3 worm cellular contexts compared by ENCODE assay signal in the genomic region with DNA sequence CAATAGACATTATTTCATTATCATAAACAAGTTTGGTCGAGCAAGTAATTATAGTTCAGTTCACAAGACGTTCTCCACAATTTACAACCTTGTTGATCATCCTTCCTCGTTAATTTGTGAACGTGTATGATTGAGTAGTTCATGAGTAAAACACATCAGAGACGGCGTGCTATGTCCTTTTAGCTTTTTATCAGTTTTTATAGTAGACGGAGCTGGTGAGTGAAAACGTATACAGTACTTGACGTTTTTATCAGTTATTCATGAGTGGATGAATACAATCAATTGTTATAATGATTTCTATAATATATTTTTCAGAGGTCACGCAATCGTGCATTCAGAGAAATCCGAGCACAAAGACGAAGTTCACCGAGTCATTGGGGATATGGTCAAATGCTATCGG.
TF ChIP-seq lines count a peak whose summit lies in the region.

No protein-coding gene starts in this region.

TF ChIP-seq in whole organism, L2 larva, 48 proteins besides CTCF, POLR2A, EP300 and RAD21:
- TF ChIP-seq fos-1 (tag; optimal IDR thresholded peaks at IDR 0.05; lab: Kevin White, UChicago) (peak; percentile 35), crh-2 (tag; optimal IDR thresholded peaks at IDR 0.05; lab: Kevin White, UChicago) (peak; percentile 6), aly-2 (tag; optimal IDR thresholded peaks at IDR 0.05; lab: Kevin White, UChicago) (no peak)

TF ChIP-seq in whole organism, L3 larva, 47 proteins besides CTCF, POLR2A, EP300 and RAD21:
- TF ChIP-seq mml-1 (tag; optimal IDR thresholded peaks at IDR 0.05; lab: Kevin White, UChicago), result no peak
- no peak for TF ChIP-seq daf-12 (tag; optimal IDR thresholded peaks at IDR 0.05; lab: Kevin White, UChicago)
- no peak for TF ChIP-seq hmg-11 (tag; optimal IDR thresholded peaks at IDR 0.05; lab: Kevin White, UChicago)
- TF ChIP-seq skn-1 (tag; optimal IDR thresholded peaks at IDR 0.05; lab: Kevin White, UChicago), result no peak
- TF ChIP-seq lsy-12 (tag; optimal IDR thresholded peaks at IDR 0.05; lab: Kevin White, UChicago), result no peak
- TF ChIP-seq ceh-9 (tag; optimal IDR thresholded peaks at IDR 0.05; lab: Kevin White, UChicago), result no peak
- peak; percentile 54 for TF ChIP-seq elt-2 (tag; optimal IDR thresholded peaks at IDR 0.05; lab: Kevin White, UChicago)
- TF ChIP-seq nhr-11 (tag; optimal IDR thresholded peaks at IDR 0.05; lab: Kevin White, UChicago), result no peak
- no peak for TF ChIP-seq nhr-12 (tag; optimal IDR thresholded peaks at IDR 0.05; lab: Kevin White, UChicago)
- no peak for TF ChIP-seq egl-27 (tag; optimal IDR thresholded peaks at IDR 0.05; lab: Kevin White, UChicago)
- no peak for TF ChIP-seq fkh-2 (tag; optimal IDR thresholded peaks at IDR 0.05; lab: Kevin White, UChicago)
- TF ChIP-seq ama-1 (optimal IDR thresholded peaks at IDR 0.05; lab: Kevin White, UChicago), result no peak
- TF ChIP-seq nhr-237 (tag; optimal IDR thresholded peaks at IDR 0.05; lab: Kevin White, UChicago), result no peak
- no peak for TF ChIP-seq nfya-1 (tag; optimal IDR thresholded peaks at IDR 0.05; lab: Kevin White, UChicago; ENCODE audit: insufficient read depth)
- peak; percentile 71 for TF ChIP-seq pqm-1 (tag; optimal IDR thresholded peaks at IDR 0.05; lab: Kevin White, UChicago)
- TF ChIP-seq jun-1 (tag; optimal IDR thresholded peaks at IDR 0.05; lab: Kevin White, UChicago), result no peak
- TF ChIP-seq nhr-77 (tag; optimal IDR thresholded peaks at IDR 0.05; lab: Kevin White, UChicago), result no peak
- no peak for TF ChIP-seq lin-39 (tag; optimal IDR thresholded peaks at IDR 0.05; lab: Kevin White, UChicago)
- no peak for TF ChIP-seq ceh-82 (tag; optimal IDR thresholded peaks at IDR 0.05; lab: Kevin White, UChicago)
- TF ChIP-seq pha-4 (tag; optimal IDR thresholded peaks at IDR 0.05; lab: Kevin White, UChicago), result peak; percentile 2
- TF ChIP-seq ztf-4 (tag; optimal IDR thresholded peaks at IDR 0.05; lab: Kevin White, UChicago), result no peak
- no peak for TF ChIP-seq ceh-16 (tag; optimal IDR thresholded peaks at IDR 0.05; lab: Kevin White, UChicago)
- TF ChIP-seq egl-5 (tag; optimal IDR thresholded peaks at IDR 0.05; lab: Kevin White, UChicago), result no peak
- no peak for TF ChIP-seq ceh-28 (tag; optimal IDR thresholded peaks at IDR 0.05; lab: Kevin White, UChicago)
- TF ChIP-seq sea-2 (GFP tag; optimal IDR thresholded peaks at IDR 0.05; lab: Kevin White, UChicago), result no peak
- TF ChIP-seq snpc-4 (tag; optimal IDR thresholded peaks at IDR 0.05; lab: Kevin White, UChicago), result no peak

TF ChIP-seq in whole organism, L4 larva, 104 proteins besides CTCF, POLR2A, EP300 and RAD21:
- TF ChIP-seq nhr-111 (GFP tag; optimal IDR thresholded peaks at IDR 0.05; lab: Kevin White, UChicago) (no peak), daf-12 (tag; optimal IDR thresholded peaks at IDR 0.05; lab: Kevin White, UChicago) (no peak), daf-16 (GFP tag; optimal IDR thresholded peaks at IDR 0.05; lab: Kevin White, UChicago) (no peak), daf-16 (tag; optimal IDR thresholded peaks at IDR 0.05; lab: Kevin White, UChicago) (peak; percentile 81), F44E2.7 (GFP tag; IDR thresholded peaks at IDR 0.05; lab: Robert Waterston, UW) (no peak), dmd-9 (GFP tag; IDR thresholded peaks at IDR 0.05; lab: Robert Waterston, UW) (no peak), D1046.2 (GFP tag; IDR thresholded peaks at IDR 0.05; lab: Robert Waterston, UW) (no peak), zip-2 (tag; optimal IDR thresholded peaks at IDR 0.05; lab: Kevin White, UChicago) (no peak), nhr-77 (tag; optimal IDR thresholded peaks at IDR 0.05; lab: Kevin White, UChicago) (no peak), mxl-2 (GFP tag; conservative IDR thresholded peaks at IDR 0.05; lab: Robert Waterston, UW) (no peak), T26A8.4 (GFP tag; IDR thresholded peaks at IDR 0.05; lab: Robert Waterston, UW) (no peak), hif-1 (tag; optimal IDR thresholded peaks at IDR 0.05; lab: Kevin White, UChicago) (peak in 1 of 2 experiments; percentile 37), ces-1 (GFP tag; optimal IDR thresholded peaks at IDR 0.05; lab: Kevin White, UChicago) (no peak), dmd-6 (GFP tag; IDR thresholded peaks at IDR 0.05; lab: Robert Waterston, UW) (0 out of 2 replicates have a peak, but pooled peaks have one; percentile 21), gei-8 (GFP tag; optimal IDR thresholded peaks at IDR 0.05; lab: Kevin White, UChicago) (no peak), pqm-1 (tag; optimal IDR thresholded peaks at IDR 0.05; lab: Kevin White, UChicago) (peak; percentile 52), dve-1 (tag; optimal IDR thresholded peaks at IDR 0.05; lab: Kevin White, UChicago; ENCODE audit: insufficient read depth) (peak; percentile 55), ZK546.5 (tag; optimal IDR thresholded peaks at IDR 0.05; lab: Kevin White, UChicago) (no peak), lir-3 (tag; optimal IDR thresholded peaks at IDR 0.05; lab: Kevin White, UChicago) (no peak), php-3 (GFP tag; IDR thresholded peaks at IDR 0.05; lab: Robert Waterston, UW) (0 out of 2 replicates have a peak, but pooled peaks have one; percentile 17), lin-38 (GFP tag; IDR thresholded peaks at IDR 0.05; lab: Robert Waterston, UW) (no peak), lin-1 (GFP tag; IDR thresholded peaks at IDR 0.05; lab: Robert Waterston, UW) (no peak), ceh-28 (tag; optimal IDR thresholded peaks at IDR 0.05; lab: Kevin White, UChicago) (no peak), hlh-11 (tag; optimal IDR thresholded peaks at IDR 0.05; lab: Kevin White, UChicago) (peak; percentile 23), lin-13 (GFP tag; optimal IDR thresholded peaks at IDR 0.05; lab: Kevin White, UChicago) (no peak), lin-15B (tag; optimal IDR thresholded peaks at IDR 0.05; lab: Kevin White, UChicago) (no peak), unc-62 (GFP tag; optimal IDR thresholded peaks at IDR 0.05 in 1 of 2; lab: Kevin White, UChicago) (peak in 1 of 2 experiments; percentile 7), unc-62 (tag; optimal IDR thresholded peaks at IDR 0.05; lab: Kevin White, UChicago) (no peak), spr-3 (GFP tag; optimal IDR thresholded peaks at IDR 0.05; lab: Kevin White, UChicago) (no peak), lin-39 (tag; optimal IDR thresholded peaks at IDR 0.05; lab: Kevin White, UChicago) (no peak), vab-7 (GFP tag; IDR thresholded peaks at IDR 0.05; lab: Robert Waterston, UW) (no peak), Y75B8A.6 (GFP tag; IDR thresholded peaks at IDR 0.05; lab: Robert Waterston, UW) (0 out of 2 replicates have a peak, but pooled peaks have one; percentile 48), ama-1 (optimal IDR thresholded peaks at IDR 0.05; lab: Kevin White, UChicago) (no peak), aha-1 (tag; lab: Kevin White, UChicago) (peak; percentile 71), ceh-20 (GFP tag; IDR thresholded peaks at IDR 0.05; lab: Robert Waterston, UW) (no peak), nhr-102 (tag; optimal IDR thresholded peaks at IDR 0.05; lab: Kevin White, UChicago) (no peak)

Comparison
In these comparisons a context has a peak if more than half of its experiments do, and no peak if none do; other contexts are left out.
1. Of the 23 proteins assayed by ChIP-seq in both whole organism, L4 larva and whole organism, L2 larva: peak only in whole organism, L4 larva: none; only in whole organism, L2 larva: fos-1; in both: none; in neither: 21; mixed calls (peak in some experiments, not most) for 1.